Fruit fly (Drosophila melanogaster) whole organism, wandering third instar larva: Measurements from ENCODE around the gene CG8476.

Experiments
- Abd-B ChIP-seq: fragments of >200 bp; optimal IDR thresholded peaks from 2 replicates; lab custom pipeline; 2017; ENCODE audit warnings: missing biosample characterization, missing genetic modification characterization
- CG32264 ChIP-seq: fragments of 200-800 bp; sonication (Bioruptor generic); optimal IDR thresholded peaks from 2 replicates; lab custom pipeline; 2016; ENCODE audit warnings: missing biosample characterization, missing genetic modification characterization
- CG9705 ChIP-seq: fragments of 200-800 bp; sonication (Bioruptor generic); optimal IDR thresholded peaks from 2 replicates; lab custom pipeline; 2018; ENCODE audit warnings: missing biosample characterization, mild to moderate bottlenecking, missing genetic modification characterization
- CrebA ChIP-seq: fragments of 200-800 bp; sonication (Bioruptor generic); optimal IDR thresholded peaks from 2 replicates; lab custom pipeline; 2016; ENCODE audit warnings: missing biosample characterization, mild to moderate bottlenecking, missing genetic modification characterization, borderline replicate concordance
- Dfd ChIP-seq: fragments of >200 bp; optimal IDR thresholded peaks from 2 replicates; lab custom pipeline; 2017; ENCODE audit warnings: missing biosample characterization, missing genetic modification characterization
- Dif ChIP-seq: fragments of 200-275, 200-300 bp; sonication (Bioruptor generic); optimal IDR thresholded peaks from 2 replicates; lab custom pipeline; 2018; ENCODE audit warnings: missing biosample characterization, missing genetic modification characterization; ENCODE audit not compliant: partially characterized antibody
- GATAd ChIP-seq: sonication (Bioruptor generic); optimal IDR thresholded peaks from 2 replicates; lab custom pipeline; 2016; ENCODE audit warnings: missing biosample characterization, missing genetic modification characterization
- HLH106 ChIP-seq: fragments of 200-800 bp; optimal IDR thresholded peaks from 3 replicates; lab custom pipeline; 2019; ENCODE audit warnings: missing biosample characterization, mild to moderate bottlenecking, missing genetic modification characterization, moderate library complexity
- Hr78 ChIP-seq: fragments of >200 bp; optimal IDR thresholded peaks from 2 replicates; lab custom pipeline; 2017; ENCODE audit warnings: missing biosample characterization, missing genetic modification characterization
- Hr83 ChIP-seq: fragments of 200-300 bp; sonication (Bioruptor generic); optimal IDR thresholded peaks from 2 replicates; lab custom pipeline; 2016; ENCODE audit warnings: missing biosample characterization, mild to moderate bottlenecking, missing genetic modification characterization, moderate library complexity; ENCODE audit not compliant: poor library complexity, severe bottlenecking
- Jra ChIP-seq: sonication (Bioruptor generic); optimal IDR thresholded peaks from 2 replicates; lab custom pipeline; 2016; ENCODE audit warnings: missing biosample characterization, missing genetic modification characterization
- Mio ChIP-seq: sonication (Bioruptor generic); optimal IDR thresholded peaks from 2 replicates; lab custom pipeline; 2016; ENCODE audit warnings: missing biosample characterization, missing genetic modification characterization
- Myc ChIP-seq: fragments of >200 bp; optimal IDR thresholded peaks from 2 replicates; lab custom pipeline; 2017
- N ChIP-seq: fragments of >200 bp; optimal IDR thresholded peaks from 2 replicates; lab custom pipeline; 2018; ENCODE audit warnings: missing biosample characterization, missing external identifiers, missing genetic modification characterization
- OdsH ChIP-seq: fragments of 200-800 bp; sonication (Bioruptor generic); optimal IDR thresholded peaks from 2 replicates; lab custom pipeline; 2016; ENCODE audit warnings: missing biosample characterization, mild to moderate bottlenecking, missing genetic modification characterization
- Rel ChIP-seq, 2 experiments: fragments of 200-800 bp; sonication (Bioruptor generic) in 1 of 2; optimal IDR thresholded peaks; 2 replicates in 1 of 2; 3 replicates in 1 of 2; lab custom pipeline; 2016 to 2019; ENCODE audit warnings: mild to moderate bottlenecking in 2 of 2, missing biosample characterization in 2 of 2, missing genetic modification characterization in 2 of 2, moderate library complexity in 1 of 2
- Sp1 ChIP-seq: fragments of 200-800 bp; sonication (Bioruptor generic); optimal IDR thresholded peaks from 3 replicates; lab custom pipeline; 2019; ENCODE audit warnings: missing biosample characterization, mild to moderate bottlenecking, missing genetic modification characterization, moderate library complexity
- Vsx2 ChIP-seq: fragments of 200-300, 225-300 bp; sonication (Bioruptor generic); optimal IDR thresholded peaks from 2 replicates; lab custom pipeline; 2018; ENCODE audit warnings: missing biosample characterization, missing genetic modification characterization; ENCODE audit not compliant: partially characterized antibody
- br ChIP-seq: fragments of 200-800 bp; sonication (Bioruptor generic); optimal IDR thresholded peaks from 2 replicates; lab custom pipeline; 2016; ENCODE audit warnings: missing biosample characterization, missing genetic modification characterization
- brk ChIP-seq: fragments of 200-800 bp; sonication (Bioruptor generic); optimal IDR thresholded peaks from 2 replicates; lab custom pipeline; 2016; ENCODE audit warnings: missing biosample characterization, mild to moderate bottlenecking, missing genetic modification characterization
- dl ChIP-seq, 2 experiments: fragments of 175-275, 200-275 bp in 1 of 2; fragments of 200-275 bp in 1 of 2; sonication (Bioruptor generic); optimal IDR thresholded peaks; lab custom pipeline; 2018; ENCODE audit warnings: mild to moderate bottlenecking in 2 of 2, missing biosample characterization in 2 of 2, missing genetic modification characterization in 2 of 2, moderate library complexity in 2 of 2; ENCODE audit not compliant: partially characterized antibody in 2 of 2, insufficient read depth in 1 of 2
- dmrt93B ChIP-seq: fragments of 200-800 bp; sonication (Bioruptor generic); optimal IDR thresholded peaks from 2 replicates; lab custom pipeline; 2018; ENCODE audit warnings: missing biosample characterization, mild to moderate bottlenecking, missing genetic modification characterization
- ey ChIP-seq: fragments of 200-800 bp; sonication (Bioruptor generic); optimal IDR thresholded peaks from 2 replicates; lab custom pipeline; 2016; ENCODE audit warnings: missing biosample characterization, missing genetic modification characterization
- foxo ChIP-seq, 2 experiments: fragments of 200-800 bp; sonication (Bioruptor generic); optimal IDR thresholded peaks; 2 replicates in 1 of 2; 3 replicates in 1 of 2; lab custom pipeline; 2016 to 2017; ENCODE audit warnings: missing biosample characterization in 2 of 2, missing genetic modification characterization in 2 of 2
- fru ChIP-seq: fragments of 200-800 bp; sonication (Bioruptor generic); optimal IDR thresholded peaks from 3 replicates; lab custom pipeline; 2016; ENCODE audit warnings: missing biosample characterization, mild to moderate bottlenecking, missing genetic modification characterization
- h ChIP-seq: fragments of 200-800 bp; sonication (Bioruptor generic); optimal IDR thresholded peaks from 3 replicates; lab custom pipeline; 2016; ENCODE audit warnings: missing biosample characterization, mild to moderate bottlenecking, missing genetic modification characterization
- jim ChIP-seq: fragments of 175-275, 200-325 bp; sonication (Bioruptor generic); optimal IDR thresholded peaks from 2 replicates; lab custom pipeline; 2016; ENCODE audit warnings: missing biosample characterization, mild to moderate bottlenecking, missing genetic modification characterization
- lola ChIP-seq: fragments of >200 bp; optimal IDR thresholded peaks from 2 replicates; lab custom pipeline; 2017; ENCODE audit warnings: missing biosample characterization, missing genetic modification characterization
- pan ChIP-seq: fragments of >200 bp; optimal IDR thresholded peaks from 2 replicates; lab custom pipeline; 2017
- psq ChIP-seq: fragments of 200-800 bp; sonication (Bioruptor generic); optimal IDR thresholded peaks from 3 replicates; lab custom pipeline; 2017; ENCODE audit warnings: missing biosample characterization, mild to moderate bottlenecking, missing genetic modification characterization, moderate library complexity
- sage ChIP-seq: fragments of 200-800 bp; sonication (Bioruptor generic); optimal IDR thresholded peaks from 2 replicates; lab custom pipeline; 2016; ENCODE audit warnings: missing biosample characterization, mild to moderate bottlenecking, missing genetic modification characterization
- sv ChIP-seq: fragments of 200-800 bp; sonication (Bioruptor generic); optimal IDR thresholded peaks from 3 replicates; lab custom pipeline; 2016; ENCODE audit warnings: missing biosample characterization, missing genetic modification characterization
- tai ChIP-seq: sonication (Bioruptor generic); optimal IDR thresholded peaks from 2 replicates; lab custom pipeline; 2016; ENCODE audit warnings: missing biosample characterization, missing genetic modification characterization
- woc ChIP-seq: sonication (Bioruptor generic); optimal IDR thresholded peaks from 2 replicates; lab custom pipeline; 2016; ENCODE audit warnings: missing biosample characterization, mild to moderate bottlenecking, missing genetic modification characterization

CG8476 gene

dm6 chr3R:13241726-13242125 lies 21.3 kb upstream of the CG8476 start:
- TF ChIP-seq Hr83 (GFP tag; lab: Kevin White, UChicago) (no peak), Rel (GFP tag; optimal IDR thresholded peaks at IDR 0.05; lab: Kevin White, UChicago) (no peak), Rel (tag; optimal IDR thresholded peaks at IDR 0.05; lab: Kevin White, UChicago) (no peak), Dif (no peak), Dfd (GFP tag; lab: Kevin White, UChicago) (peak; percentile 63)

- no peak for TF ChIP-seq ey
- no peak for TF ChIP-seq Vsx2 (GFP tag; lab: Kevin White, UChicago)
- no peak for TF ChIP-seq tai
- TF ChIP-seq fru (GFP tag; lab: Kevin White, UChicago): no peak
- no peak for TF ChIP-seq brk (GFP tag; lab: Kevin White, UChicago)
- no peak for TF ChIP-seq foxo (GFP tag; optimal IDR thresholded peaks at IDR 0.05; lab: Kevin White, UChicago)
- no peak for TF ChIP-seq sv (GFP tag; lab: Kevin White, UChicago)
- no peak for TF ChIP-seq Dfd (GFP tag; lab: Kevin White, UChicago)
- no peak for TF ChIP-seq sage (GFP tag; lab: Kevin White, UChicago)
- no peak for TF ChIP-seq h (GFP tag; lab: Kevin White, UChicago)
- no peak for TF ChIP-seq dmrt93B (GFP tag; lab: Kevin White, UChicago)
- TF ChIP-seq OdsH (GFP tag; lab: Kevin White, UChicago): no peak
- TF ChIP-seq dl (GFP tag; optimal IDR thresholded peaks at IDR 0.05; lab: Kevin White, UChicago; ENCODE audit: insufficient read depth in 1 of 2, partially characterized antibody in 2 of 2): no peak
- TF ChIP-seq pan (lab: Kevin White, UChicago): no peak
- no peak for TF ChIP-seq Myc
- no peak for TF ChIP-seq Rel (GFP tag; optimal IDR thresholded peaks at IDR 0.05; lab: Kevin White, UChicago)
- no peak for TF ChIP-seq Rel (tag; optimal IDR thresholded peaks at IDR 0.05; lab: Kevin White, UChicago)
- no peak for TF ChIP-seq Hr78 (GFP tag; lab: Kevin White, UChicago)
- TF ChIP-seq N (GFP tag; lab: Kevin White, UChicago): no peak
- TF ChIP-seq, all 38 proteins: peak for 0
Observed at dm6 chr3R:13231184-13231583, 10.8 kb upstream of the CG8476 start.

- TF ChIP-seq woc (no peak), Rel (GFP tag; optimal IDR thresholded peaks at IDR 0.05; lab: Kevin White, UChicago) (no peak), Rel (tag; optimal IDR thresholded peaks at IDR 0.05; lab: Kevin White, UChicago) (no peak), Mio (no peak), lola (GFP tag; lab: Kevin White, UChicago) (no peak), Jra (GFP tag; lab: Kevin White, UChicago) (no peak), Dfd (GFP tag; lab: Kevin White, UChicago) (no peak)
Observed at dm6 chr3R:13221820-13222219, 1.4 kb upstream of the CG8476 start.

dm6 chr3R:13218733-13219132 lies 1.6 kb downstream of the CG8476 start:
- no peak for TF ChIP-seq Rel (GFP tag; optimal IDR thresholded peaks at IDR 0.05; lab: Kevin White, UChicago)
- no peak for TF ChIP-seq Rel (tag; optimal IDR thresholded peaks at IDR 0.05; lab: Kevin White, UChicago)
- TF ChIP-seq CG9705 (GFP tag; lab: Kevin White, UChicago): no peak
- TF ChIP-seq Hr83 (GFP tag; lab: Kevin White, UChicago): no peak
- TF ChIP-seq OdsH (GFP tag; lab: Kevin White, UChicago): no peak
- no peak for TF ChIP-seq woc

- no peak for TF ChIP-seq GATAd (GFP tag; lab: Kevin White, UChicago)
- no peak for TF ChIP-seq CrebA (GFP tag; lab: Kevin White, UChicago)
- no peak for TF ChIP-seq psq
- TF ChIP-seq brk (GFP tag; lab: Kevin White, UChicago): no peak
- no peak for TF ChIP-seq lola (GFP tag; lab: Kevin White, UChicago)
- TF ChIP-seq Rel (GFP tag; optimal IDR thresholded peaks at IDR 0.05; lab: Kevin White, UChicago): no peak
- TF ChIP-seq Rel (tag; optimal IDR thresholded peaks at IDR 0.05; lab: Kevin White, UChicago): no peak
- TF ChIP-seq Abd-B (GFP tag; lab: Kevin White, UChicago): no peak
- TF ChIP-seq jim (GFP tag; lab: Kevin White, UChicago): no peak
- TF ChIP-seq sv (GFP tag; lab: Kevin White, UChicago): no peak
- TF ChIP-seq N (GFP tag; lab: Kevin White, UChicago): no peak
- TF ChIP-seq fru (GFP tag; lab: Kevin White, UChicago): no peak
- TF ChIP-seq dmrt93B (GFP tag; lab: Kevin White, UChicago): no peak
- TF ChIP-seq foxo (GFP tag; optimal IDR thresholded peaks at IDR 0.05; lab: Kevin White, UChicago): peak in 1 of 2 experiments; percentile 13
- no peak for TF ChIP-seq woc
- TF ChIP-seq Sp1 (GFP tag; lab: Kevin White, UChicago): peak; percentile 30
- TF ChIP-seq HLH106 (tag; lab: Kevin White, UChicago): peak; percentile 47
- no peak for TF ChIP-seq Hr83 (GFP tag; lab: Kevin White, UChicago)
- TF ChIP-seq h (GFP tag; lab: Kevin White, UChicago): peak; percentile 5
- no peak for TF ChIP-seq Dif
- TF ChIP-seq br (GFP tag; lab: Kevin White, UChicago): no peak
- no peak for TF ChIP-seq CG32264 (GFP tag; lab: Kevin White, UChicago)
- TF ChIP-seq Myc: no peak
- TF ChIP-seq Hr78 (GFP tag; lab: Kevin White, UChicago): no peak
Observed at dm6 chr3R:13215100-13215499, 5.3 kb downstream of the CG8476 start.
